Worm (Caenorhabditis elegans) whole organism, L4/young adult: ENCODE measurements around the gene F47B8.18.

Source experiments
- W03F9.2 ChIP-seq: fragments of 150-350 bp; optimal IDR thresholded peaks from 2 replicates; lab custom pipeline; 2014; ENCODE audit warnings: missing biosample characterization, missing genetic modification characterization
- dao-5 ChIP-seq: sonication (generic microtip); optimal IDR thresholded peaks from 2 replicates; lab custom pipeline; 2016; ENCODE audit warnings: missing genotype, missing genetic modification characterization, moderate library complexity, missing compliant biosample characterization
- him-1 ChIP-seq: sonication (generic microtip); optimal IDR thresholded peaks from 2 replicates; lab custom pipeline; 2016; ENCODE audit warnings: missing genotype, missing genetic modification reagents, missing genetic modification characterization, missing compliant biosample characterization

ce11 chrV:14299569-14300064 lies 25.6 kb downstream of the F47B8.18 start, which contains the start of the genes spig-3 and F14D7.12:
- TF ChIP-seq him-1 (tag; lab: Kevin White, UChicago) (no peak), W03F9.2 (tag; lab: Kevin White, UChicago) (no peak), dao-5 (tag; lab: Kevin White, UChicago) (no peak)
